Worm (Caenorhabditis elegans) whole organism, L1 larva: ENCODE measurements around the gene unc-24.

Source experiments
- alr-1 ChIP-seq: fragments of 200-800 bp; sonication (Bioruptor generic); optimal IDR thresholded peaks from 2 replicates; lab custom pipeline; 2018; ENCODE audit warnings: borderline replicate concordance, mild to moderate bottlenecking, missing genetic modification characterization, missing compliant biosample characterization
- lin-39 ChIP-seq: fragments of 150-350 bp; optimal IDR thresholded peaks from 2 replicates; lab custom pipeline; 2014; ENCODE audit warnings: missing biosample characterization, missing genetic modification reagents, missing genetic modification characterization
- mdl-1 ChIP-seq, 2 experiments: fragments of 150-350 bp; optimal IDR thresholded peaks; 2 replicates each; lab custom pipeline; 2014 to 2017; ENCODE audit warnings: missing biosample characterization in 2 of 2, missing genetic modification characterization in 2 of 2, inconsistent platforms in 1 of 2

DNA sequence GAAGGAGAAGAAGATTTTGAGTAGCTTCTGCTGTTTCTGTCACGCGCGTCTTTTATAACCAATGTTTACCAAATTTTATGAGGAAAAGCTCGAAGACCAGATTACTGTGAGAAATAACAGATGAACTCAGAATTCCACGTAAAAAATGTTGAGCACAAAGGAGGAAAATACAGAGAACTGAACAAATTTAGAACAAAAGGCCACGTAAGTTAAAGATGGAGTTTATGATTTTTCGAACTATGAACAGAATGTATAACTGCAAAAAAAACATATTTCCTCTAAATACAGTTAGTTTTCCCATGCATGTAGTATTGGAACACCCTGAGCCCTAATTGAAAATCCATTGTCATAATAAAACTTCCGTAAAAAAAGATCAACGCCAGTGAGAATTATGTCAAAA is 38.8 kb upstream of the unc-24 start, which contains the start of gene exc-9:
- TF ChIP-seq lin-39 (no peak), mdl-1 (tag; optimal IDR thresholded peaks at IDR 0.05; lab: Kevin White, UChicago) (no peak), alr-1 (no peak)
